Fruit fly (Drosophila melanogaster) whole organism, embryonic: Measurements from ENCODE around the gene bab2.

Source experiments
- Adf1 ChIP-seq: fragments of 200-800 bp; sonication (Bioruptor generic); IDR thresholded peaks from 2 replicates; pipeline ENCODE4 v1.3.6; 2022; ENCODE audit warnings: missing biosample characterization, missing genetic modification characterization
- CG10147 ChIP-seq: fragments of 200-800 bp; sonication (Bioruptor generic); optimal IDR thresholded peaks from 2 replicates; lab custom pipeline; 2019; ENCODE audit warnings: missing biosample characterization, mild to moderate bottlenecking, missing genetic modification characterization, moderate library complexity
- CG10267 ChIP-seq: fragments of 200-800 bp; sonication (Bioruptor generic); optimal IDR thresholded peaks from 2 replicates; lab custom pipeline; 2018; ENCODE audit warnings: missing biosample characterization, mild to moderate bottlenecking, missing genetic modification characterization, moderate library complexity
- CG10366 ChIP-seq: fragments of 200-800 bp; sonication (Bioruptor generic); IDR thresholded peaks from 2 replicates; pipeline ENCODE4 v1.3.6; 2022; ENCODE audit warnings: missing biosample characterization, missing genetic modification characterization
- CG11247 ChIP-seq: fragments of 200-800 bp; sonication (Bioruptor generic); IDR thresholded peaks from 2 replicates; pipeline ENCODE4 v1.3.6; 2022; ENCODE audit warnings: missing biosample characterization, missing genetic modification characterization
- CG12071 ChIP-seq: fragments of 200-800 bp; sonication (Bioruptor generic); optimal IDR thresholded peaks from 3 replicates; lab custom pipeline; 2018; ENCODE audit warnings: missing biosample characterization, mild to moderate bottlenecking, missing genetic modification characterization
- CG13287 ChIP-seq: fragments of 200-800 bp; sonication (Bioruptor generic); IDR thresholded peaks from 2 replicates; pipeline ENCODE4 v1.3.6; 2022; ENCODE audit warnings: missing biosample characterization, missing genetic modification characterization; ENCODE audit not compliant: partially characterized antibody
- CG13775 ChIP-seq: fragments of 200-800 bp; sonication (Bioruptor generic); optimal IDR thresholded peaks from 3 replicates; lab custom pipeline; 2017; ENCODE audit warnings: missing biosample characterization, mild to moderate bottlenecking, missing genetic modification characterization
- CG14014 ChIP-seq: fragments of 200-800 bp; sonication (Bioruptor generic); IDR thresholded peaks from 2 replicates; pipeline ENCODE4 v1.3.6; 2022; ENCODE audit warnings: missing biosample characterization, missing genetic modification characterization
- CG16815 ChIP-seq: fragments of 200-800 bp; sonication (Bioruptor generic); optimal IDR thresholded peaks from 3 replicates; lab custom pipeline; 2017; ENCODE audit warnings: missing biosample characterization, mild to moderate bottlenecking, missing genetic modification characterization
- CG2712 ChIP-seq: fragments of 200-800 bp; optimal IDR thresholded peaks from 3 replicates; lab custom pipeline; 2019; ENCODE audit warnings: missing biosample characterization, mild to moderate bottlenecking, missing genetic modification characterization, moderate library complexity
- CG3407 ChIP-seq: fragments of 200-800 bp; sonication (Bioruptor generic); optimal IDR thresholded peaks from 2 replicates; lab custom pipeline; 2018; ENCODE audit warnings: missing biosample characterization, mild to moderate bottlenecking, missing genetic modification characterization
- CG3838 ChIP-seq: fragments of 200-800 bp; sonication (Bioruptor generic); optimal IDR thresholded peaks from 3 replicates; lab custom pipeline; 2016; ENCODE audit warnings: missing biosample characterization, missing genetic modification characterization
- CG4282 ChIP-seq: fragments of 200-800 bp; sonication (Bioruptor generic); optimal IDR thresholded peaks from 2 replicates; lab custom pipeline; 2016; ENCODE audit warnings: missing biosample characterization, missing genetic modification characterization
- CG8089 ChIP-seq: fragments of 200-800 bp; sonication (Bioruptor generic); optimal IDR thresholded peaks from 3 replicates; lab custom pipeline; 2016; ENCODE audit warnings: missing biosample characterization, missing genetic modification characterization
- CG9797 ChIP-seq: fragments of 200-800 bp; sonication (Bioruptor generic); optimal IDR thresholded peaks from 3 replicates; lab custom pipeline; 2018; ENCODE audit warnings: missing biosample characterization, mild to moderate bottlenecking, missing genetic modification characterization
- CrebB ChIP-seq: fragments of 200-800 bp; sonication (Bioruptor generic); optimal IDR thresholded peaks from 3 replicates; lab custom pipeline; 2018; ENCODE audit warnings: missing biosample characterization, mild to moderate bottlenecking, missing genetic modification characterization
- Dfd ChIP-seq, 2 experiments: fragments of >200 bp; optimal IDR thresholded peaks; 2 replicates each; lab custom pipeline; 2017; ENCODE audit warnings: missing biosample characterization in 2 of 2, missing genetic modification characterization in 2 of 2
- Dip2 ChIP-seq: fragments of 200-800 bp; sonication (Bioruptor generic); IDR thresholded peaks from 2 replicates; pipeline ENCODE4 v1.3.6; 2022; ENCODE audit warnings: missing biosample characterization, missing genetic modification characterization
- HLHmδ ChIP-seq: fragments of 200-800 bp; sonication (Bioruptor generic); optimal IDR thresholded peaks from 2 replicates; lab custom pipeline; 2018; ENCODE audit warnings: missing biosample characterization, mild to moderate bottlenecking, missing genetic modification characterization, moderate library complexity
- HmgD ChIP-seq: fragments of 200-800 bp; sonication (Bioruptor generic); optimal IDR thresholded peaks from 3 replicates; lab custom pipeline; 2016; ENCODE audit warnings: missing biosample characterization, missing genetic modification characterization
- Lpt ChIP-seq: fragments of >200 bp; optimal IDR thresholded peaks from 2 replicates; lab custom pipeline; 2018; ENCODE audit warnings: missing biosample characterization, missing genetic modification characterization
- ac ChIP-seq: fragments of 200-800 bp; sonication (Bioruptor generic); optimal IDR thresholded peaks from 3 replicates; lab custom pipeline; 2017; ENCODE audit warnings: missing biosample characterization, mild to moderate bottlenecking, missing genetic modification characterization
- amos ChIP-seq: fragments of 200-800 bp; sonication (Bioruptor generic); IDR thresholded peaks from 2 replicates; pipeline ENCODE4 v1.3.6; 2022; ENCODE audit warnings: missing biosample characterization, missing genetic modification characterization; ENCODE audit not compliant: partially characterized antibody
- ara ChIP-seq: fragments of 200-800 bp; sonication (Bioruptor generic); IDR thresholded peaks from 2 replicates; pipeline ENCODE4 v1.3.6; 2022; ENCODE audit warnings: missing biosample characterization, missing genetic modification characterization
- ase ChIP-seq: fragments of 200-800 bp; sonication (Bioruptor generic); IDR thresholded peaks from 3 replicates; pipeline ENCODE4 v1.3.6; 2022; ENCODE audit warnings: missing biosample characterization, missing genetic modification characterization
- ash1 ChIP-seq: fragments of 200-800 bp; sonication (Bioruptor generic); optimal IDR thresholded peaks from 2 replicates; lab custom pipeline; 2018; ENCODE audit warnings: missing biosample characterization, mild to moderate bottlenecking, missing genetic modification characterization
- bab2 ChIP-seq: fragments of 200-800 bp; sonication (Bioruptor generic); optimal IDR thresholded peaks from 2 replicates; lab custom pipeline; 2016; ENCODE audit warnings: missing biosample characterization, missing genetic modification characterization
- bbx ChIP-seq: fragments of 200-800 bp; sonication (Bioruptor generic); IDR thresholded peaks from 2 replicates; pipeline ENCODE4 v1.3.6; 2022; ENCODE audit warnings: missing biosample characterization, missing genetic modification characterization; ENCODE audit not compliant: partially characterized antibody
- crc ChIP-seq: fragments of 200-800 bp; sonication (Bioruptor generic); optimal IDR thresholded peaks from 2 replicates; lab custom pipeline; 2016; ENCODE audit warnings: missing biosample characterization, missing genetic modification characterization
- dysf ChIP-seq: fragments of 200-800 bp; sonication (Bioruptor generic); IDR thresholded peaks from 3 replicates; pipeline ENCODE4 v1.3.6; 2022; ENCODE audit warnings: missing biosample characterization, missing genetic modification characterization
- emc ChIP-seq: fragments of 200-800 bp; sonication (Bioruptor generic); optimal IDR thresholded peaks from 2 replicates; lab custom pipeline; 2016; ENCODE audit warnings: missing biosample characterization, missing genetic modification characterization
- fd102C ChIP-seq: fragments of 200-800 bp; sonication (Bioruptor generic); optimal IDR thresholded peaks from 2 replicates; lab custom pipeline; 2018; ENCODE audit warnings: missing biosample characterization, mild to moderate bottlenecking, missing genetic modification characterization, moderate library complexity
- grn ChIP-seq: fragments of 200-800 bp; sonication (Bioruptor generic); optimal IDR thresholded peaks from 3 replicates; lab custom pipeline; 2017; ENCODE audit warnings: missing biosample characterization, missing genetic modification characterization
- gsb ChIP-seq: fragments of 200-800 bp; sonication (Bioruptor generic); IDR thresholded peaks from 2 replicates; pipeline ENCODE4 v1.3.6; 2022; ENCODE audit warnings: missing biosample characterization, missing genetic modification characterization
- h ChIP-seq: fragments of >200 bp; optimal IDR thresholded peaks from 2 replicates; lab custom pipeline; 2017
- her ChIP-seq: fragments of 200-800 bp; sonication (Bioruptor generic); optimal IDR thresholded peaks from 2 replicates; lab custom pipeline; 2016; ENCODE audit warnings: missing biosample characterization, missing genetic modification characterization
- klu ChIP-seq: fragments of 200-800 bp; sonication (Bioruptor generic); IDR thresholded peaks from 2 replicates; pipeline ENCODE4 v1.3.6; 2022; ENCODE audit warnings: missing biosample characterization, missing genetic modification characterization
- nau ChIP-seq: fragments of 200-800 bp; sonication (Bioruptor generic); optimal IDR thresholded peaks from 3 replicates; lab custom pipeline; 2017; ENCODE audit warnings: missing biosample characterization, mild to moderate bottlenecking, missing genetic modification characterization, missing genetic modification reagents
- odd ChIP-seq: fragments of 200-800 bp; sonication (Bioruptor generic); optimal IDR thresholded peaks from 2 replicates; lab custom pipeline; 2017; ENCODE audit warnings: missing biosample characterization, mild to moderate bottlenecking, missing genetic modification characterization
- otp ChIP-seq: fragments of 200-800 bp; sonication (Bioruptor generic); IDR thresholded peaks from 3 replicates; pipeline ENCODE4, ENCODE4 v1.3.6; 2022; ENCODE audit warnings: missing biosample characterization, missing genetic modification characterization
- prd ChIP-seq, 3 experiments: fragments of >200 bp in 2 of 3; fragments of 200-800 bp in 1 of 3; sonication (Bioruptor generic) in 1 of 3; optimal IDR thresholded peaks in 2 of 3; IDR thresholded peaks in 1 of 3; 2 replicates in 2 of 3; 3 replicates in 1 of 3; pipeline versions ENCODE4 v1.3.6 to Lab custom; 2017 to 2022; ENCODE audit warnings: missing biosample characterization in 1 of 3, missing genetic modification characterization in 1 of 3
- ro ChIP-seq: fragments of 200-800 bp; sonication (Bioruptor generic); IDR thresholded peaks from 2 replicates; pipeline ENCODE4 v1.3.6; 2022; ENCODE audit warnings: missing biosample characterization, missing genetic modification characterization
- shn ChIP-seq: fragments of 200-800 bp; sonication (Bioruptor generic); optimal IDR thresholded peaks from 3 replicates; lab custom pipeline; 2016; ENCODE audit warnings: missing biosample characterization, missing genetic modification characterization
- sna ChIP-seq: fragments of 200-800 bp; sonication (Bioruptor generic); IDR thresholded peaks from 2 replicates; pipeline ENCODE4 v1.3.6; 2022; ENCODE audit warnings: missing biosample characterization, missing genetic modification characterization; ENCODE audit not compliant: partially characterized antibody
- sob ChIP-seq: fragments of 200-800 bp; sonication (Bioruptor generic); IDR thresholded peaks from 2 replicates; pipeline ENCODE4 v1.3.6; 2022; ENCODE audit warnings: missing biosample characterization, missing genetic modification characterization
- sqz ChIP-seq: fragments of 200-800 bp; sonication (Bioruptor generic); optimal IDR thresholded peaks from 3 replicates; lab custom pipeline; 2018; ENCODE audit warnings: missing biosample characterization, mild to moderate bottlenecking, missing genetic modification characterization
- tin ChIP-seq: fragments of 200-800 bp; sonication (Bioruptor generic); optimal IDR thresholded peaks from 3 replicates; lab custom pipeline; 2016; ENCODE audit warnings: missing biosample characterization, missing genetic modification characterization
- ttk ChIP-seq: fragments of 200-800 bp; sonication (Bioruptor generic); IDR thresholded peaks from 2 replicates; pipeline ENCODE4 v2.1.2; 2022; ENCODE audit warnings: missing biosample characterization, missing genetic modification characterization
- twi ChIP-seq: fragments of 200-800 bp; optimal IDR thresholded peaks from 2 replicates; lab custom pipeline; 2019; ENCODE audit warnings: missing biosample characterization, mild to moderate bottlenecking, missing genetic modification characterization, moderate library complexity
- yki ChIP-seq: fragments of >200 bp; optimal IDR thresholded peaks from 3 replicates; lab custom pipeline; 2018
- zf30C ChIP-seq: fragments of 200-800 bp; sonication (Bioruptor generic); optimal IDR thresholded peaks from 3 replicates; lab custom pipeline; 2018; ENCODE audit warnings: missing biosample characterization, mild to moderate bottlenecking, missing genetic modification characterization

Gene bab2

DNA sequence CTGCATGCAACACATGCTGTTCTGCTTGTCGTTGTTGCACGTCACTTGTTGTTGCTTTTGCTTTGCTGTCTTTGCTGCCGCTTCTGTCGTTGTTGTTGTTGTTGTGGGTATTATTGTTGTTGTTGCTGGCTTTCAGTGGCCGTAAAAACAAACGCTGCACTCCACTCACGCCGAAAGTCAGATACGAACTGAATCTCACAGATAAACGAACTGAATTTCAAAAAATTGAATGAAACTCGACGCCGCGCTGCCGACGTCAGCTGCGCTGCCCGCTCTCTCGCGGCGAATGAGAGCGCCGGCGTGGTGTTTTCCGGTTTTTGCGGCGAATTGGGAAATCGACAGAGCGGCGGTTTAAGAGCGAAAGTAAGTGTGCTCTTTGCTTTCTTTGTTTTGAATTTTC, at the start of gene bab2 (continued):
- TF ChIP-seq CG10267 (tag; lab: Kevin White, UChicago) (peak; percentile 25), sna (no peak), twi (tag; lab: Kevin White, UChicago) (peak; percentile 80), bbx (GFP tag; lab: Robert Waterston, UW) (peak; percentile 77), Dfd (GFP tag; optimal IDR thresholded peaks at IDR 0.05; lab: Kevin White, UChicago) (no peak), CG8089 (GFP tag; lab: Kevin White, UChicago) (no peak), yki (lab: Kevin White, UChicago) (peak; percentile 54), CG3407 (GFP tag; lab: Kevin White, UChicago) (no peak), CG2712 (tag; lab: Kevin White, UChicago) (peak; percentile 36), Dip2 (GFP tag; lab: Robert Waterston, UW) (no peak), HLHmδ (GFP tag; lab: Kevin White, UChicago) (peak; percentile 81), bab2 (GFP tag; lab: Kevin White, UChicago) (no peak), crc (no peak), CG12071 (GFP tag; lab: Kevin White, UChicago) (peak; percentile 37), amos (GFP tag; lab: Robert Waterston, UW) (peak; percentile 43; the same call in 1 of the 2 replicates), CG9797 (GFP tag; lab: Kevin White, UChicago) (no peak), Adf1 (GFP tag; lab: Robert Waterston, UW) (peak; percentile 97), grn (GFP tag; lab: Kevin White, UChicago) (peak; percentile 43), emc (GFP tag; lab: Kevin White, UChicago) (no peak), dysf (no peak), fd102C (GFP tag; lab: Kevin White, UChicago) (peak; percentile 49), CG13775 (no peak), ro (GFP tag; lab: Robert Waterston, UW) (no peak), nau (GFP tag; lab: Kevin White, UChicago) (no peak), sob (0 out of 2 replicates have a peak, but pooled peaks have one; percentile 32), klu (GFP tag; lab: Robert Waterston, UW) (no peak), zf30C (peak; percentile 5), sqz (GFP tag; lab: Kevin White, UChicago) (no peak), gsb (0 out of 2 replicates have a peak, but pooled peaks have one; percentile 9), ttk (GFP tag; lab: Robert Waterston, UW) (no peak), ara (no peak), ase (GFP tag; lab: Robert Waterston, UW) (no peak), CG10366 (GFP tag; lab: Robert Waterston, UW) (no peak), prd (optimal IDR thresholded peaks at IDR 0.05; lab: Kevin White, UChicago) (no peak), prd (GFP tag; IDR thresholded peaks at IDR 0.05; lab: Robert Waterston, UW) (no peak), CG4282 (GFP tag; lab: Kevin White, UChicago) (no peak), CG10147 (GFP tag; lab: Kevin White, UChicago) (peak; percentile 4), otp (peak; percentile 62; the same call in 2 of the 3 replicates), CG11247 (no peak), ash1 (GFP tag; lab: Kevin White, UChicago) (peak; percentile 37), ac (no peak), h (lab: Kevin White, UChicago) (no peak), CG16815 (GFP tag; lab: Kevin White, UChicago) (no peak), CG14014 (GFP tag; lab: Robert Waterston, UW) (peak; percentile 27; the same call in 1 of the 2 replicates), Lpt (GFP tag; lab: Kevin White, UChicago) (no peak), CrebB (peak; percentile 29), tin (no peak), CG13287 (GFP tag; lab: Robert Waterston, UW) (peak; percentile 54; the same call in 1 of the 2 replicates), her (GFP tag; lab: Kevin White, UChicago) (peak; percentile 29), HmgD (GFP tag; lab: Kevin White, UChicago) (peak; percentile 80), shn (GFP tag; lab: Kevin White, UChicago) (no peak), CG3838 (GFP tag; lab: Kevin White, UChicago) (peak; percentile 73), odd (GFP tag; lab: Kevin White, UChicago) (peak; percentile 11)
